Worm (Caenorhabditis elegans): ENCODE measurements around the gene Y75B8A.24.

- no peak for TF ChIP-seq ama-1 (optimal IDR thresholded peaks at IDR 0.05)
- no peak for TF ChIP-seq tra-4 (tag; optimal IDR thresholded peaks at IDR 0.05)
Observed at ce11 chrIII:12218633-12219097, 54.9 kb downstream of the Y75B8A.24 start, which contains the start of the genes gex-4 and gphr-1.
